Fruit fly (Drosophila melanogaster) ovary, adult (tissue): ENCODE data around the gene Sse.

Experiments used
- CG17801 ChIP-seq: fragments of 200-800 bp; optimal IDR thresholded peaks from 2 replicates; lab custom pipeline; 2019; ENCODE audit warnings: missing biosample characterization, mild to moderate bottlenecking, missing genetic modification characterization, moderate library complexity; ENCODE audit not compliant: partially characterized antibody

Gene Sse

DNA sequence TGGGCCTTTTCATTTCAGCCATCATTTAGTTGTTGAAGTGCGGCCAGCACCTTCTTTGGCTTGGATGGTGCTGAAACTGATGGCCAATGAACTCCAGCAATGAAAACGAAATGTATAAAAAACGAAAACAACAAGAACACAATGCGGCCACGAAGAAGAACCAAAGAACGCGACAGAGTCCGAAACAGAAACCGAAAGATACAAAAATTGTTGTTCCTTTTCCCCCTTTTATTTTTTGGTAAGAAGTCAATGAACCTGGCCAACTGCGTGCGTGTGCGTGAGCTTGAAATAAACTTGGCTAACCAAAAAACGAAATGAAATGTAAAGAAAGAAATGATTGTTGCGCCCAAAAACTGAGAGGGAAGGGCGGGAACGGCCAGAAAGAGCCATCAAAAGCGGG is 34.2 kb downstream of the Sse start:
- no peak for TF ChIP-seq CG17801

DNA sequence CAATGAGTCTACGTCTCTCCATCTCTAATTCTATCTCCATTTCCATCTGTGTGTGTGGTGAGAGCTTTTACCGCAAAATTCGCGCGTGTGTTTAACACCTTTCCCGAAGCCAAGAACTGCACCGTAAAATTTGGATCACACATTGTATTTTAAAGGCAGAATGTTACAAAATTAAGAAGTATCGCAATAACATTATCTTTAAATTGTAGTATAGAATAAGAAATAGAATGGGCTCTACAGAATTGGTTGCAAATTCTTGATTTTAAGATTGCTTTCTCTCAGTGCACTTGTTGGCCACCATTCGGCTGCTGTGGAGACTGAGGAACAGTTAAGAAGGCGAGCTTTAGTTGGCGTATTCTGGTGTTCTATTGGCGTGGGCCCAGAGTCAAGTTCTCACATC is 35.6 kb downstream of the Sse start:
- no peak for TF ChIP-seq CG17801

DNA sequence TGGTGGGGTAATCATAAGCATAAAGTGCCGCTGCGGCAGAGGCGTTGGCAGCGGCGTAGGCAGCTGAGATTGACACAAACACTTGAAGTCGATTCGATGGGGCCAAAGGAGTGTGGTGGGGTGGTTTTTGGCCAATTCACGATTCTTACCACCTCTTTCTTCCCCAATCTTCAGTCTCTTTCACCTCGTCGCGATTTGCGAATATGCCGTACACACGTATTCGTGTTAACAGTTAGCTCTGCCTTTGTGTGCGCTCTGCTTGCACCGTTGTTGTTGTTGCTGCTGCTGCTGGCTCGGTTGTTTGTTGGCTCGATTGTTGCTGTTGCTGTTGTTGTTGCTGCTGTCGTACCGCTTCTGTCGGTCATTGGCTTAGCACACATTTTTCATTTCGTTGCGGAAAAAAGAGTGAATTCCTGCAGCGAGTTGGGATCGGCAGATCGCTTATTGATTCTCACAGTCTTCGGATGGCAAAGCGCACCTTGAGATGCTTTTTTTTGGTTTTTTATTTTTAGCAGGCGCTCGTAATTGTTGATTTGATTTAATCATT is 36.9 kb downstream of the Sse start:
- no peak for TF ChIP-seq CG17801

DNA sequence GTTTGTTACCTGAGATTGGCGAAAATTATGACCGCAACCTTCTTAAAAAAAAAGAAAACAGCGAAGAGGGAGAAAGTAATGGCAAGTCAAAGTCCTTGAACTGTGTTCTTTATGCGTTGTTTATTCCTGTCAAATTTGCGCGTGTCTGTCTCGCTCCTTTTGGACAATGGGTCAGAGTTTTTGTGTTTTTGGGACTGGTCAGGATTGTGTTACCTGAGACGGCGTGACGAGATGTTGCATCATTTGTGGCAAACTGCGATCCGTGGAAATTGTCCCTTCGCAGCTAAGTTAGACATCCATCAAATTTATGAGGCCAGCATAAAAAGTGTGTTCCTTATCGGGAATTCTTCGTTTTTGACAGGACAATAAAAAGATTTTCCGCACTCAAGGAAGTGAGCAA is 38.8 kb downstream of the Sse start:
- no peak for TF ChIP-seq CG17801

DNA sequence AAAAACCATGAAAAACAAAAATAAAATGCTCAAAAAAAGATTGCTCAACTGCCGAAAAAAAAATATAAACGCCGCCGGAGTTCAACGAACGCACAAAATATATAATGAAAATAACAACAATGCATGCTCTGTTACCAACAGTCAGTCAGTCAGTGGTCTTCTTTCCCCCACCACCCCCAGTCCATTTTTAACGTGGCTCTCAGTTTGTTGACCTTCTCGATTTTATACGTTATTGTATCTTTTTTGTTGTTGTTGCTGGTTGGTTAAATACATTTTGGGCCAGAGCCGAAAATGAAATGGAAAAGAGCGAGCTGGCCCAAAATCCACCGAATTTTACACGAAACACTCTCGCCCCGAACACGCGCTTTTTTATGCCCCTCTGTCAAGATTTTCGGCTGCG is 40.1 kb downstream of the Sse start:
- no peak for TF ChIP-seq CG17801

DNA sequence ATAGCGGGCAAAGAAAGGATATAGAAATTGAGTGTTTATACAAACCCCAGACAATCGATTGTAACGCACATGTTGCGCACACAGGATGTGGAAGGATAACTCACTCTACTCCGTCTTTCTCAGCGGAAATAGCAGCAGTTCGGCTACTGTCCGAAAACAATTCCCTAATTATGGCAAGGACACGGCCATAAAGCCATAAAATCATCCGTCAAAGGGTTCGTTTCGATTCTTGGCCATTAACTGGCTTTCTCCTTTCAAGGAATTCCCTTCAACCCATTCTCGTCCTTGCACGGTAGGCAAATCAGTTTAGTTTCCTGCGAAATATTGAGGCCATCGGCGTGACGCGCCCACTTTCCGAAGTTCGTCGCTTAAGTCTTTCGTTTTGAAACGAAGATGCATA is 40.5 kb downstream of the Sse start:
- no peak for TF ChIP-seq CG17801

DNA sequence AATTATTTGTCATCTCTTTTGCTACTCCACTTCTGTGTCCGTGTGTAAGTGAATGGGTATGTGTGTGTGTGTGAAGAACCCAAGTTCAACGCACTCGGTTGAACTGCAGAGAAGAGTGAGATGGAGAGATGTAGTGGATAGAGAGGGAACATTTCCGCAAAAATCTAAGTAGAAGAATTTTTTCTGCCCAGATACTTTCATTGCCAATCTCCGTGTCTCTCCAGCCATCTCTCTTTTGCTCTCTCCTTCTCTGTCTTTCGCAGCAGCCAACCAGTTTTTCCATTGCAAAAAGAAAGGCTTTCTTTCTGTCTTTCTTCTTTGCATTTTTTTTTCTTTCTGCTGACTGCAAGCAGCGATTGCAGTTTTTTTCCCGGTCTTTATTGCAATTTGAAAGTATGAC is 43.4 kb downstream of the Sse start:
- TF ChIP-seq CG17801: no peak

DNA sequence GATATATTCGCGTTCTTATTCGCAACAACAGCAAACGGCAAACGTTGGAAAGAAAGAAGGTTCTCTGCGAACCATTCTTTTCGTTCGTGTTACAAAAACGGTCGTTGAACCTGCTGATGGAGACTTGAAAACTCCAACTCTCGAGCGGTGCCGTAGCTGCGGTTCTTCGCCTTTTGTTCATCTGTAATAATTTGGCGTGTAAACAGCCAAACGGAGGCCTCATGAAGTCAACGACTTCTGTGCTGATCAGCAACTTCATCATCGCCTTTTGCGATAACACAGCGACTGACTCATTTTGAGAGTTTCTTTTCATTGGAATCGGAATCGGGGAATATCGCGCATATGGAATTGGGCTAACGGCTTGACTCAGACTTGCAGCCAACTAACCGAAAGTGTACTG is 44.7 kb downstream of the Sse start:
- no peak for TF ChIP-seq CG17801

DNA sequence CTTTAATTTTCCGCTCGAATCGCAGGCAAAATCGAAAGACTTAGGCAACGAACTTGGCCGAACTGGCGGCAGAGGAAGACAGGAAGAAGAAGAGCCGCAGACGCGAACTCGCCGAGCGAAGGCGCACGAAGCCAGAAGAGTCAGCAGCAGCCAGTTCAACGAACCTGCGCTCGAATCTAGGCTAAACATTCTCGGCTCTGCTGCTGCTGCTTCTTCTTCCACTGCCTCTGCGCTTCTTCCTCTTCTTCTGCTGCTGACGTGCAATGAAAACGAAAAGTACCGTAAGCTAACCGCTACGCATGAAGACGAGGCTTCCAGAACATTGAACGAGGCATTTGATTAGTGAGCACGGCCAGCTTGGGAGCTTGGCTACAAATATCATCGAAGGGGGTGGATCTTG is 45.6 kb downstream of the Sse start:
- no peak for TF ChIP-seq CG17801

DNA sequence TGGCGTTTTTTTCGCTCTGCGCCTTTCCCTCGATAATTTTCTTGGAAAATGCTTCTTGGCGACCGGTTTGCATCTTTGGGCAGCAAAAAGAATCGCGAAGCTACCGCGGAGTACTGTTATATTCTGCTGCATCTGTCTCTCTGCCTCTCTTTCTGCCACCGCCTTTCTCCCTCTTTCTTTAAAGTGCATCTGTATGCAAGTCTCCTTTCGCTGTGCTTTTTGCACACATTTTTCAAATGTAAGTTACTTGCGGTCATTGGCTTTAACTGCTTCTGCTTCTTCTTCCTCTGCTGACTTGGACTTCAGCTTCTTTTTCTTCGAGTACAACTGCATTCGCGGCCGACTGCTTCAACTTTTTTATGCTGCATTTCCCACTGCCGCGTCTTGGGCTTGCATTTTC is 46.3 kb downstream of the Sse start:
- no peak for TF ChIP-seq CG17801

DNA sequence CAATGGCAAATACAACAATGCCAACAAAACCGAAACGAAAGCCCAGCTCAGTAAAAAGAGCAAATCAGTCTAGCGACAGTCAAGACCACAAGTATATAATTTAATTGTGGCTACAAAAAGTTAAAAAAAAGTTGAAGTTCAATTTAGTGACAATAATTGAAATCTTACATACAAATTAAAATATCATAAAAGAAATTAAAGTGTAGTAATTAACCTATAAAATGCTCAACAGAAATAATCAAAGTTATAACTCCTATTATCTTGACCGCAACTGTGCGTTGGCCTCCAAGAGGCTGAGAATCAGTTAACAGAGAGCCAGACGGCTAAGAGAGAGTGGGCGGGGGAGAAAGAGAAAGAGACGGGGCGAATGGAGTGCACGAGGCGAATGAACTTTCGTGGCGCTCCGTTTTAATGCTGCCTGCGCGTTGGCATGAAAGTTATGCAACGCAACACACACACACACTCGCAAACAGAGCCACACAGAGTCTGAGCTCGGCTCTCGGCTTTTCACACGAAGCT is 50.3 kb downstream of the Sse start:
- no peak for TF ChIP-seq CG17801

DNA sequence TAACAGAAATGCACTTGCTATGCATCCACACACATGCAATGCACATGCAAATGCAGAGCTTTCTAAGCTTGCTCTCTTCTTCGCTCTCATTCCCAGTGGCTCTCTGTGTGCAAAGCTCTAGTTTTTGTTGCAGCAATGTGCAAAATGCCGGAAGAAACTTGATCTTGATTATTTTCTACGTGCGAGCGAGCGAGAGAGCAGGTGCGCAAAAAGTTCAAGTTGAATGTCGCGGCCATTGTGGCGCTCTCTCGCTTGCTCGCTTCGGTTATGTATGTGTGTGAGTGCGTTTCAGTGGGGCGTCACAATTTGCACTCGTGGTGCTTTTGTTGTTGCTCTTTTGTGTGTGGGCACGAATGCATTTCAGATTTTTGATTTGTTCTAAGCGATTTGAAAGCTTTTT is 51.5 kb downstream of the Sse start:
- TF ChIP-seq CG17801: peak; percentile 7
